Worm (Caenorhabditis elegans) whole organism, early embryonic: ENCODE data around the gene cux-7.

Experiments used
- B0310.2 ChIP-seq: sonication (generic microtip); optimal IDR thresholded peaks from 2 replicates; lab custom pipeline; 2016; ENCODE audit warnings: mild to moderate bottlenecking, missing genetic modification characterization, missing compliant biosample characterization
- F13C5.2 ChIP-seq: sonication (generic microtip); optimal IDR thresholded peaks from 2 replicates; lab custom pipeline; 2017; ENCODE audit warnings: mild to moderate bottlenecking, missing genetic modification characterization, inconsistent platforms, missing compliant biosample characterization
- aly-1 ChIP-seq: sonication (generic microtip); optimal IDR thresholded peaks from 2 replicates; lab custom pipeline; 2016; ENCODE audit warnings: missing genetic modification characterization, missing compliant biosample characterization
- ama-1 ChIP-seq: fragments of 150-350 bp; optimal IDR thresholded peaks from 2 replicates; lab custom pipeline; 2014
- ceh-13 ChIP-seq: fragments of 200-800 bp; sonication (Bioruptor generic); optimal IDR thresholded peaks from 2 replicates; lab custom pipeline; 2018; ENCODE audit warnings: mild to moderate bottlenecking, missing genetic modification characterization, missing compliant biosample characterization
- ceh-36 ChIP-seq: sonication (generic microtip); optimal IDR thresholded peaks from 2 replicates; lab custom pipeline; 2016; ENCODE audit warnings: missing genetic modification characterization, inconsistent platforms, missing compliant biosample characterization
- ets-7 ChIP-seq: sonication (generic microtip); optimal IDR thresholded peaks from 2 replicates; lab custom pipeline; 2016; ENCODE audit warnings: missing genotype, missing genetic modification characterization, missing compliant biosample characterization
- flt-1 ChIP-seq: fragments of 200-800 bp; sonication (Bioruptor generic); IDR thresholded peaks from 2 replicates; pipeline ENCODE4 v1.3.6; 2022; ENCODE audit warnings: missing genetic modification characterization, missing compliant biosample characterization
- hmbx-1 ChIP-seq: sonication (generic microtip); optimal IDR thresholded peaks from 2 replicates; lab custom pipeline; 2016; ENCODE audit warnings: mild to moderate bottlenecking, missing genetic modification characterization, missing compliant biosample characterization
- hmg-4 ChIP-seq: fragments of 200-800 bp; sonication (Bioruptor generic); optimal IDR thresholded peaks from 2 replicates; lab custom pipeline; 2018; ENCODE audit warnings: mild to moderate bottlenecking, missing genetic modification characterization, missing compliant biosample characterization
- hnd-1 ChIP-seq: sonication (generic microtip); optimal IDR thresholded peaks from 2 replicates; lab custom pipeline; 2016; ENCODE audit warnings: missing genetic modification characterization, missing compliant biosample characterization
- pes-1 ChIP-seq: fragments of 200-800 bp; sonication (Bioruptor generic); IDR thresholded peaks from 2 replicates; pipeline ENCODE4 v1.3.6; 2022; ENCODE audit warnings: missing genetic modification reagents, missing genetic modification characterization, missing compliant biosample characterization
- scrt-1 ChIP-seq: fragments of 200-800 bp; sonication (Bioruptor generic); IDR thresholded peaks from 2 replicates; pipeline ENCODE4 v1.3.6; 2022; ENCODE audit warnings: missing genetic modification characterization, missing compliant biosample characterization
- sea-1 ChIP-seq: fragments of 200-800 bp; sonication (Bioruptor generic); conservative IDR thresholded peaks from 2 replicates; pipeline ENCODE4 v1.3.6; 2022; ENCODE audit warnings: missing genetic modification characterization, missing compliant biosample characterization
- tbx-11 ChIP-seq: fragments of 200-800 bp; sonication (Bioruptor generic); IDR thresholded peaks from 2 replicates; pipeline ENCODE4 v1.3.6; 2022; ENCODE audit warnings: missing genetic modification characterization, missing compliant biosample characterization
- tbx-37 ChIP-seq: fragments of 200-800 bp; sonication (Bioruptor generic); conservative IDR thresholded peaks from 2 replicates; pipeline ENCODE4 v1.3.6; 2022; ENCODE audit warnings: missing genetic modification reagents, missing genetic modification characterization, missing compliant biosample characterization
- tra-4 ChIP-seq: sonication (generic microtip); optimal IDR thresholded peaks from 2 replicates; lab custom pipeline; 2017; ENCODE audit warnings: missing genetic modification characterization, missing compliant biosample characterization

Gene cux-7

DNA sequence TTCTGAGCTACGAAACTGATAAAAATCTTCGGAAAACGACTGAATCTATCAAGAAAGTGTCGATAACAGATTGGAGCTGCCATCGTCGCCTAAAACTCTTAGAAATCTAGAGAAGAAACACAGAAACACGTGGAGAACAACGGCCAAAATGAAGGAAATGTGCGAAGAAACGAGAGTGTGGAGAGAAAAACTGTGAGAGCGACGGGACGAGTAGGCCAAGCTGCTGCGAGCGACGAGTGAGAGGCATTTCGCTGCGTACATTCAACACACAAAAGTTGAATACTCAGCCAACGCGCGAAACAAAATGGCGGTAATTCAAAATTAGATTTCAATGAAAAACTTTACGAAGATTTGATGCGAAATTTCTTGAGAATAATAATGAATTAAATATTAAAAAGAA lies 22.3 kb downstream of the cux-7 start:
- TF ChIP-seq ets-7 (no peak), ceh-36 (tag; lab: Kevin White, UChicago) (no peak), scrt-1 (GFP tag; lab: Robert Waterston, UW) (no peak), tbx-11 (GFP tag; lab: Robert Waterston, UW) (no peak), F13C5.2 (tag; lab: Kevin White, UChicago) (peak; percentile 75), hnd-1 (no peak), ama-1 (lab: Kevin White, UChicago) (no peak), sea-1 (GFP tag; lab: Robert Waterston, UW) (no peak), B0310.2 (tag; lab: Kevin White, UChicago) (no peak), aly-1 (tag; lab: Kevin White, UChicago) (no peak), flt-1 (GFP tag; lab: Robert Waterston, UW) (no peak), tra-4 (tag; lab: Kevin White, UChicago) (no peak), pes-1 (GFP tag; lab: Robert Waterston, UW) (0 out of 2 replicates have a peak, but pooled peaks have one; percentile 35), hmg-4 (GFP tag; lab: Kevin White, UChicago) (peak; percentile 62), ceh-13 (GFP tag; lab: Kevin White, UChicago) (no peak), tbx-37 (no peak), hmbx-1 (tag; lab: Kevin White, UChicago) (no peak)

DNA sequence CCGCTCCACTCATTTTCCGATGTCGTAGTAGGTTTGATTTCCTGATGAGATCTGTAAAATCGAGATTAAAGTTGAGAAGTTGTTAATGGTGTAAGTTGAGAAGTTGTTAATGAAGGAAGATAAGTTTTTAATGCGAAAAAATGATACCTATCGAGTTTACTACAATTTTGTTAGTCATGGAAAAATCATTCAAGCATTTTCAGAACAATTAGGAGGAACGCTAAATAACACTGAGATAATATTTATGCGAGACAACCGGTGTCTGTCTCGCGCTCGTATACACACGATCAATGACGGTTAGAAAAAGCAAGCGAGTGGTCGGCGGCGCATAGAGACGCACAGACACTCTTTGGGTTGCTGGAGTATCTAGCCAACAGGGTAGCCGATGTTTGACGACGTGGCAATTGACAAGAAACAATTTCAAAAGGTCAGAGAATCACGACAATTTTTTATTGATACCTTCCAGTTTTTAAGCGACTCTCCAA lies 22.8 kb downstream of the cux-7 start, which contains the start of gene cgh-1:
Gene cgh-1 (minus strand): TSS at position 51 of the 485 bp plus-strand sequence.
- TF ChIP-seq tbx-37 = no peak
- no peak for TF ChIP-seq hmg-4 (GFP tag; lab: Kevin White, UChicago)
- TF ChIP-seq B0310.2 (tag; lab: Kevin White, UChicago) = no peak
- TF ChIP-seq hmbx-1 (tag; lab: Kevin White, UChicago) = no peak
- no peak for TF ChIP-seq F13C5.2 (tag; lab: Kevin White, UChicago)
- TF ChIP-seq ceh-36 (tag; lab: Kevin White, UChicago) = no peak
- no peak for TF ChIP-seq tra-4 (tag; lab: Kevin White, UChicago)
- no peak for TF ChIP-seq aly-1 (tag; lab: Kevin White, UChicago)
- no peak for TF ChIP-seq ceh-13 (GFP tag; lab: Kevin White, UChicago)
- no peak for TF ChIP-seq scrt-1 (GFP tag; lab: Robert Waterston, UW)
- TF ChIP-seq pes-1 (GFP tag; lab: Robert Waterston, UW) = no peak
- TF ChIP-seq hnd-1 = no peak
- TF ChIP-seq ama-1 (lab: Kevin White, UChicago) = no peak
- no peak for TF ChIP-seq flt-1 (GFP tag; lab: Robert Waterston, UW)
- TF ChIP-seq sea-1 (GFP tag; lab: Robert Waterston, UW) = no peak
- TF ChIP-seq ets-7 = no peak
- no peak for TF ChIP-seq tbx-11 (GFP tag; lab: Robert Waterston, UW)

DNA sequence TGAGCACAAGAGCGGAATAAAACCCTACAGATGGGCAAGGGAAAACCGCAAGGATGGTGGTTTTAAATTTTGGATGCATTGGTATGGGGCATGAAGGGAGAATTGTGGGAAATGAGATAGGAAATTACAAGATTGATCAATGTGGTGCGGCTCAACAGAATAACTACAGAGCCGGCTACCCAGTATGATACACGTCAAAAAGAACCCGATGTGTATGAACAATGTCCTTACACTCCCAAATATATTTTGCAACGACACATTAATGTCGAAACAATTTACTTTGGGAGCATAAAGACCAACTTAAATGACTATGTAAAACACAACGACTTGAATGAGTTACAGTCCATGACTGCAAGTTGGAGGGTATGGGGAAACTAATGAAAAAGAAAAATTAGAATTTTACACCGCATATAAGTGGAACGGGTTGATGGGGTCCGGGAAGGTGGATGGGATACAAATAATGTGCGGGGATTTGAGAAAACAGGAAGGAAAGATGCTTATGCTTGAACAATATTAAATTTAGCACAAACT lies 25.0 kb downstream of the cux-7 start:
- no peak for TF ChIP-seq hmbx-1 (tag; lab: Kevin White, UChicago)
- no peak for TF ChIP-seq hmg-4 (GFP tag; lab: Kevin White, UChicago)
- no peak for TF ChIP-seq scrt-1 (GFP tag; lab: Robert Waterston, UW)
- no peak for TF ChIP-seq B0310.2 (tag; lab: Kevin White, UChicago)
- no peak for TF ChIP-seq sea-1 (GFP tag; lab: Robert Waterston, UW)
- no peak for TF ChIP-seq aly-1 (tag; lab: Kevin White, UChicago)
- TF ChIP-seq ets-7 = no peak
- TF ChIP-seq tbx-11 (GFP tag; lab: Robert Waterston, UW) = no peak
- no peak for TF ChIP-seq flt-1 (GFP tag; lab: Robert Waterston, UW)
- TF ChIP-seq ceh-36 (tag; lab: Kevin White, UChicago) = no peak

DNA sequence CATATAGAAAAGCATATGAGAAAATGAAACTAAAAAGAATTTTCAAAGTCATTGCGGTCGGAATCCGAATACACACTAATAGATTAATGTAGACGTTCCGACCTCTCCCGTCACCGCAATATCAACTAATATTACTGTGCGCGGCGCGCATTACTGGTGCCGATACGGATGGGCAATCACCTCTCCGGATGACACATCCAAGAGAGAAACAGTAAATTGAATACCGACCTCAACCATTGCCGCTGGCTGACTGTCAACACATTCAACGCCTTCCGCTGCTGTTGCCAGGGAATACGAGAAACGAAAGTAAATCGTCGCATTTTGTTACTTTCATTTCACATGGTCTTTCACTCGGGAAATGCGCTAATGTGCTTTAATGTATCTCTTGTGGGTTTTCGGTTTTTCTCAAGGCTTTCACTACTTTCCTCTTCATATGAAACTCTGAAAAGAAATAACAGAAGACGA lies 25.8 kb downstream of the cux-7 start:
- TF ChIP-seq ceh-36 (tag; lab: Kevin White, UChicago) (no peak), tbx-11 (GFP tag; lab: Robert Waterston, UW) (no peak), flt-1 (GFP tag; lab: Robert Waterston, UW) (no peak), hnd-1 (no peak), ceh-13 (GFP tag; lab: Kevin White, UChicago) (no peak), aly-1 (tag; lab: Kevin White, UChicago) (no peak), scrt-1 (GFP tag; lab: Robert Waterston, UW) (no peak), hmg-4 (GFP tag; lab: Kevin White, UChicago) (no peak), sea-1 (GFP tag; lab: Robert Waterston, UW) (no peak), hmbx-1 (tag; lab: Kevin White, UChicago) (no peak), ets-7 (no peak), pes-1 (GFP tag; lab: Robert Waterston, UW) (no peak), B0310.2 (tag; lab: Kevin White, UChicago) (no peak), ama-1 (lab: Kevin White, UChicago) (no peak), tra-4 (tag; lab: Kevin White, UChicago) (no peak), tbx-37 (no peak), F13C5.2 (tag; lab: Kevin White, UChicago) (no peak)

DNA sequence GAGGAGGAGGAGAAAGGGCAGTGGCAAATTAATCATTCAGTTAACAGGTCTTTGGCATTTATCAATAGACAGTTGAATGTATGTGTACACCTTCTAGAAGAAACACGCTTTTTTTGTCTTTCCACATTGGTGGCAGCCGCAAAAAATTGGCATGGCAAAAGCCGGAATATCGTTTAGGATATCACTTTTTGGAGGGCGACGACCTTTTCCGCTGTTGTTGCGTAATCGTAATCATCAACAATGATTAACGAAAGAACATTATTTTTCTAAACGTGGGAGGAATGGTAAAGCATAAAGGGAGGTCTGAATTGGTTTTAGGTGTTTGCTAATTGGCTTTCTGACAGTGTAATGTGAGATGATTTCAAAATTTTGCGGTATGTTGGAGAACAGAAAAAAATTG lies 28.7 kb downstream of the cux-7 start:
- no peak for TF ChIP-seq sea-1 (GFP tag; lab: Robert Waterston, UW)
- TF ChIP-seq hmbx-1 (tag; lab: Kevin White, UChicago) = no peak
- TF ChIP-seq hmg-4 (GFP tag; lab: Kevin White, UChicago) = no peak
- TF ChIP-seq ets-7 = no peak
- TF ChIP-seq F13C5.2 (tag; lab: Kevin White, UChicago) = no peak
- no peak for TF ChIP-seq hnd-1
- no peak for TF ChIP-seq ceh-36 (tag; lab: Kevin White, UChicago)
- TF ChIP-seq flt-1 (GFP tag; lab: Robert Waterston, UW) = no peak
- no peak for TF ChIP-seq tra-4 (tag; lab: Kevin White, UChicago)
- TF ChIP-seq scrt-1 (GFP tag; lab: Robert Waterston, UW) = no peak
- no peak for TF ChIP-seq ama-1 (lab: Kevin White, UChicago)
- no peak for TF ChIP-seq tbx-37
- TF ChIP-seq B0310.2 (tag; lab: Kevin White, UChicago) = no peak
- TF ChIP-seq pes-1 (GFP tag; lab: Robert Waterston, UW) = no peak
- TF ChIP-seq ceh-13 (GFP tag; lab: Kevin White, UChicago) = no peak

DNA sequence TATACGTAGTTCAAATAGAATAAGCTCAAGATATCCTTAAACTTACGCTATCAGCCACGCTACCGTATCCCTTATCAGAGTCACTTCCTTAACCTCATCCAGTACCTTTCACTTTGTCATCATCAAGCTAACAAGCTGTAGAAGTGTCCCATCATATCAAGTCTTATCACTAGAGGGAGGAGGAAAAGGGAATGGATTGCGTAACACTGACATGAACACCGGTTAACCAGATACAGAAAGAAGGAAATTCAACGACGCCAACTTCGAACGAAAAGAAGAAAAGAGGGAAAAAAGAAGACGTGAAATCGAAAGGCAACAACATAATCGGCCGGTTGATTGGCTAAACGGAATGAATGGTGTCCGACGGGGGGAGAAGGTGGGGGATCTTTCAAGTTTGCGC lies 30.6 kb downstream of the cux-7 start:
- TF ChIP-seq B0310.2 (tag; lab: Kevin White, UChicago) = no peak
- TF ChIP-seq ceh-13 (GFP tag; lab: Kevin White, UChicago) = no peak
- no peak for TF ChIP-seq tra-4 (tag; lab: Kevin White, UChicago)
- no peak for TF ChIP-seq flt-1 (GFP tag; lab: Robert Waterston, UW)
- TF ChIP-seq scrt-1 (GFP tag; lab: Robert Waterston, UW) = no peak
- no peak for TF ChIP-seq hmg-4 (GFP tag; lab: Kevin White, UChicago)
- TF ChIP-seq F13C5.2 (tag; lab: Kevin White, UChicago) = no peak
- no peak for TF ChIP-seq ama-1 (lab: Kevin White, UChicago)
- TF ChIP-seq pes-1 (GFP tag; lab: Robert Waterston, UW) = no peak
- no peak for TF ChIP-seq ceh-36 (tag; lab: Kevin White, UChicago)
- no peak for TF ChIP-seq hnd-1
- no peak for TF ChIP-seq hmbx-1 (tag; lab: Kevin White, UChicago)
- no peak for TF ChIP-seq sea-1 (GFP tag; lab: Robert Waterston, UW)
- no peak for TF ChIP-seq tbx-37
- TF ChIP-seq aly-1 (tag; lab: Kevin White, UChicago) = no peak
- TF ChIP-seq ets-7 = no peak
- TF ChIP-seq tbx-11 (GFP tag; lab: Robert Waterston, UW) = no peak
